Worm (Caenorhabditis elegans) whole organism, L3 larva: ENCODE measurements around the gene Y53F4B.20.

Experiments
- fkh-10 ChIP-seq: sonication (generic microtip); optimal IDR thresholded peaks from 2 replicates; lab custom pipeline; 2017; ENCODE audit warnings: missing biosample characterization, missing genetic modification reagents, missing genetic modification characterization
- fos-1 ChIP-seq: fragments of 150-350 bp; optimal IDR thresholded peaks from 2 replicates; lab custom pipeline; 2014; ENCODE audit warnings: missing biosample characterization, missing genetic modification characterization
- lin-39 ChIP-seq: fragments of 150-350 bp; optimal IDR thresholded peaks from 2 replicates; lab custom pipeline; 2018; ENCODE audit warnings: missing biosample characterization, missing genetic modification reagents, missing genetic modification characterization
- nfya-1 ChIP-seq: sonication (generic microtip); optimal IDR thresholded peaks from 2 replicates; lab custom pipeline; 2017; ENCODE audit warnings: missing genetic modification characterization, mild to moderate bottlenecking, missing compliant biosample characterization, antibody characterized with exemption, moderate library complexity; ENCODE audit not compliant: insufficient read depth
- nhr-23 ChIP-seq: fragments of 150-350 bp; optimal IDR thresholded peaks from 2 replicates; lab custom pipeline; 2014; ENCODE audit warnings: missing biosample characterization, missing genetic modification reagents, missing genetic modification characterization
- unc-39 ChIP-seq: sonication (generic microtip); optimal IDR thresholded peaks from 4 replicates; lab custom pipeline; 2017; ENCODE audit warnings: missing biosample characterization, missing genetic modification characterization
- zag-1 ChIP-seq: fragments of 150-350 bp; optimal IDR thresholded peaks from 2 replicates; lab custom pipeline; 2014; ENCODE audit warnings: missing biosample characterization, missing genetic modification characterization

DNA sequence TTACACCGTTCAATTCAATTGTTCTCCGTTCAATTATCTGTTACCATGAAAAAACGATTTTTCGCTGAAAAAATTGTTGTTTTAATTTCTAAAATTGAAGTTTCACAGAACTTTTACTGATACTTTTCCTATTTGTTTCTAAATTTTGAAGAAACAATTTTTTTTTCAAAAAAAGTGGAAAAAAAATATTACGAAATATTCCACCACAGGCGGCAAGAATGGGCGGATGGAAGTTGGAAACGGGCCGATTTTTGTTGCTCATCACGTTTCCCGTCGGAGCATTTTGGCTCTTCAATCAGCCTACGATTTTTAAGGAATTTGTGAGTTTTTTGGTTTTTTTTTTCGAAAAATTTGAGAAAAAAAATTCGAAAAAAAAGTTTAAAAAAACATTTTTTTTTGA, 46.5 kb upstream of the Y53F4B.20 start, which contains the start of gene Y53F4B.14:
- TF ChIP-seq nfya-1 (tag; lab: Kevin White, UChicago): no peak
- no peak for TF ChIP-seq unc-39 (tag; lab: Kevin White, UChicago)
- no peak for TF ChIP-seq zag-1 (tag; lab: Kevin White, UChicago)
- no peak for TF ChIP-seq nhr-23 (tag; lab: Kevin White, UChicago)
- TF ChIP-seq fkh-10 (GFP tag; lab: Kevin White, UChicago): no peak
- no peak for TF ChIP-seq lin-39 (tag; lab: Kevin White, UChicago)
- TF ChIP-seq fos-1 (tag; lab: Kevin White, UChicago): no peak
